Fruit fly (Drosophila melanogaster) whole organism, embryonic: ENCODE results near the gene COX7B.

Experiments
- CG10209 ChIP-seq: fragments of 200-800 bp; sonication (Bioruptor generic); optimal IDR thresholded peaks from 3 replicates; lab custom pipeline; 2017; ENCODE audit warnings: missing biosample characterization, mild to moderate bottlenecking, missing genetic modification characterization, missing genetic modification reagents
- CG14014 ChIP-seq: fragments of 200-800 bp; sonication (Bioruptor generic); IDR thresholded peaks from 2 replicates; pipeline ENCODE4 v1.3.6; 2022; ENCODE audit warnings: missing biosample characterization, missing genetic modification characterization
- CG15269 ChIP-seq: fragments of 200-800 bp; sonication (Bioruptor generic); optimal IDR thresholded peaks from 2 replicates; lab custom pipeline; 2018; ENCODE audit warnings: missing biosample characterization, mild to moderate bottlenecking, missing genetic modification characterization, moderate library complexity
- CG15479 ChIP-seq: fragments of 200-800 bp; sonication (Bioruptor generic); optimal IDR thresholded peaks from 3 replicates; lab custom pipeline; 2019; ENCODE audit warnings: missing biosample characterization, mild to moderate bottlenecking, missing genetic modification characterization, moderate library complexity
- CG15696 ChIP-seq: fragments of 200-800 bp; sonication (Bioruptor generic); optimal IDR thresholded peaks from 2 replicates; lab custom pipeline; 2019; ENCODE audit warnings: missing biosample characterization, mild to moderate bottlenecking, missing genetic modification characterization, moderate library complexity
- CG1603 ChIP-seq: fragments of 200-800 bp; sonication (Bioruptor generic); optimal IDR thresholded peaks from 2 replicates; lab custom pipeline; 2019; ENCODE audit warnings: missing biosample characterization, mild to moderate bottlenecking, missing genetic modification characterization, moderate library complexity
- CG2678 ChIP-seq: fragments of 200-800 bp; sonication (Bioruptor generic); optimal IDR thresholded peaks from 3 replicates; lab custom pipeline; 2019; ENCODE audit warnings: missing biosample characterization, mild to moderate bottlenecking, missing genetic modification characterization, moderate library complexity
- CG3065 ChIP-seq: fragments of 200-800 bp; sonication (Bioruptor generic); optimal IDR thresholded peaks from 2 replicates; lab custom pipeline; 2016; ENCODE audit warnings: missing biosample characterization, missing genetic modification characterization
- CG32532 ChIP-seq: fragments of 200-800 bp; sonication (Bioruptor generic); IDR thresholded peaks from 2 replicates; pipeline ENCODE4 v1.3.6; 2022; ENCODE audit warnings: missing biosample characterization, missing genetic modification characterization
- CG3281 ChIP-seq: fragments of 200-800 bp; sonication (Bioruptor generic); optimal IDR thresholded peaks from 3 replicates; lab custom pipeline; 2017; ENCODE audit warnings: missing biosample characterization, mild to moderate bottlenecking, missing genetic modification characterization
- CG6689 ChIP-seq: fragments of 200-800 bp; sonication (Bioruptor generic); IDR thresholded peaks from 2 replicates; pipeline ENCODE4 v1.3.6; 2022; ENCODE audit warnings: missing biosample characterization, missing genetic modification characterization
- CG6813 ChIP-seq: fragments of 200-800 bp; sonication (Bioruptor generic); optimal IDR thresholded peaks from 2 replicates; lab custom pipeline; 2017; ENCODE audit warnings: missing biosample characterization, missing genetic modification characterization, mild to moderate bottlenecking, moderate library complexity, missing genetic modification reagents
- CG7271 ChIP-seq: fragments of 200-800 bp; sonication (Bioruptor generic); optimal IDR thresholded peaks from 2 replicates; lab custom pipeline; 2018; ENCODE audit warnings: missing biosample characterization, mild to moderate bottlenecking, missing genetic modification characterization, moderate library complexity
- CG8290 ChIP-seq, 3 experiments: fragments of 200-800 bp; sonication (Bioruptor generic); optimal IDR thresholded peaks; 2 replicates each; lab custom pipeline; 2016 to 2019; ENCODE audit warnings: missing biosample characterization in 3 of 3, missing genetic modification characterization in 3 of 3, mild to moderate bottlenecking in 2 of 3, moderate library complexity in 1 of 3
- CG9609 ChIP-seq: fragments of 200-800 bp; sonication (Bioruptor generic); optimal IDR thresholded peaks from 3 replicates; lab custom pipeline; 2016; ENCODE audit warnings: missing biosample characterization, missing genetic modification characterization
- CG9727 ChIP-seq: fragments of 200-800 bp; sonication (Bioruptor generic); optimal IDR thresholded peaks from 3 replicates; lab custom pipeline; 2017; ENCODE audit warnings: missing biosample characterization, mild to moderate bottlenecking, missing genetic modification characterization
- CG9932 ChIP-seq: fragments of 200-800 bp; sonication (Bioruptor generic); IDR thresholded peaks from 2 replicates; pipeline ENCODE4 v1.3.6; 2022; ENCODE audit warnings: missing biosample characterization, missing genetic modification characterization
- Dbx ChIP-seq: fragments of 200-800 bp; sonication (Bioruptor generic); IDR thresholded peaks from 3 replicates; pipeline ENCODE4 v1.3.6; 2022; ENCODE audit warnings: missing biosample characterization, missing genetic modification characterization
- Drgx ChIP-seq: fragments of 200-800 bp; sonication (Bioruptor generic); IDR thresholded peaks from 2 replicates; pipeline ENCODE4 v1.3.6; 2022; ENCODE audit warnings: missing biosample characterization, missing genetic modification characterization
- Hmr ChIP-seq: fragments of 200-800 bp; sonication (Bioruptor generic); optimal IDR thresholded peaks from 3 replicates; lab custom pipeline; 2017; ENCODE audit warnings: mild to moderate bottlenecking, missing biosample characterization, missing genetic modification reagents, missing genetic modification characterization
- Med ChIP-seq: fragments of 200-800 bp; sonication (Bioruptor generic); peaks from one replicate; lab custom pipeline; 2016; ENCODE audit warnings: missing biosample characterization, missing genetic modification characterization, mild to moderate bottlenecking, inconsistent platforms, moderate library complexity
- NfI ChIP-seq: fragments of 200-800 bp; sonication (Bioruptor generic); optimal IDR thresholded peaks from 3 replicates; lab custom pipeline; 2018; ENCODE audit warnings: missing biosample characterization, mild to moderate bottlenecking, missing genetic modification characterization, moderate library complexity
- Opbp ChIP-seq: fragments of 200-800 bp; sonication (Bioruptor generic); IDR thresholded peaks from 3 replicates; pipeline ENCODE4 v1.3.6; 2022; ENCODE audit warnings: missing biosample characterization, missing genetic modification characterization; ENCODE audit not compliant: partially characterized antibody
- PHDP ChIP-seq: fragments of 200-800 bp; sonication (Bioruptor generic); optimal IDR thresholded peaks from 3 replicates; lab custom pipeline; 2018; ENCODE audit warnings: missing biosample characterization, mild to moderate bottlenecking, missing genetic modification characterization, moderate library complexity
- Pdp1 ChIP-seq, 2 experiments: fragments of 200-800 bp; sonication (Bioruptor generic); optimal IDR thresholded peaks; 3 replicates each; lab custom pipeline; 2016; ENCODE audit warnings: missing biosample characterization in 2 of 2, missing genetic modification characterization in 2 of 2, mild to moderate bottlenecking in 1 of 2, moderate library complexity in 1 of 2
- ac ChIP-seq: fragments of 200-800 bp; sonication (Bioruptor generic); optimal IDR thresholded peaks from 3 replicates; lab custom pipeline; 2017; ENCODE audit warnings: missing biosample characterization, mild to moderate bottlenecking, missing genetic modification characterization
- al ChIP-seq: fragments of 200-800 bp; sonication (Bioruptor generic); IDR thresholded peaks from 2 replicates; pipeline ENCODE4 v1.3.6; 2022; ENCODE audit warnings: missing biosample characterization, missing genetic modification characterization
- ato ChIP-seq: fragments of 200-800 bp; sonication (Bioruptor generic); IDR thresholded peaks from 2 replicates; pipeline ENCODE4 v1.3.6; 2022; ENCODE audit warnings: missing biosample characterization, missing genetic modification characterization; ENCODE audit not compliant: partially characterized antibody
- chif ChIP-seq, 2 experiments: fragments of 200-800 bp; sonication (Bioruptor generic); optimal IDR thresholded peaks; 3 replicates each; lab custom pipeline; 2016; ENCODE audit warnings: missing biosample characterization in 2 of 2, missing genetic modification characterization in 2 of 2
- fd102C ChIP-seq: fragments of 200-800 bp; sonication (Bioruptor generic); optimal IDR thresholded peaks from 2 replicates; lab custom pipeline; 2018; ENCODE audit warnings: missing biosample characterization, mild to moderate bottlenecking, missing genetic modification characterization, moderate library complexity
- fu2 ChIP-seq: fragments of 200-800 bp; sonication (Bioruptor generic); optimal IDR thresholded peaks from 2 replicates; lab custom pipeline; 2016; ENCODE audit warnings: missing biosample characterization, missing genetic modification characterization
- gem ChIP-seq: fragments of 200-800 bp; sonication (Bioruptor generic); optimal IDR thresholded peaks from 2 replicates; lab custom pipeline; 2019; ENCODE audit warnings: missing biosample characterization, mild to moderate bottlenecking, missing genetic modification characterization, moderate library complexity
- lab ChIP-seq: fragments of 200-800 bp; sonication (Bioruptor generic); optimal IDR thresholded peaks from 3 replicates; lab custom pipeline; 2017; ENCODE audit warnings: missing biosample characterization, missing genetic modification characterization, mild to moderate bottlenecking, moderate library complexity, missing genetic modification reagents
- onecut ChIP-seq: fragments of 200-800 bp; sonication (Bioruptor generic); IDR thresholded peaks from 2 replicates; pipeline ENCODE4 v1.3.6; 2022; ENCODE audit warnings: missing biosample characterization, missing genetic modification characterization
- org-1 ChIP-seq: fragments of 200-800 bp; sonication (Bioruptor generic); optimal IDR thresholded peaks from 2 replicates; lab custom pipeline; 2017; ENCODE audit warnings: missing biosample characterization, missing genetic modification characterization
- p53 ChIP-seq: fragments of 200-800 bp; sonication (Bioruptor generic); optimal IDR thresholded peaks from 2 replicates; lab custom pipeline; 2016; ENCODE audit warnings: missing biosample characterization, missing genetic modification characterization
- pho ChIP-seq: fragments of 200-800 bp; sonication (Bioruptor generic); optimal IDR thresholded peaks from 2 replicates; lab custom pipeline; 2016; ENCODE audit warnings: missing biosample characterization, missing genetic modification characterization
- sens ChIP-seq: fragments of 200-800 bp; sonication (Bioruptor generic); peaks from one replicate; lab custom pipeline; 2016; ENCODE audit warnings: missing biosample characterization, missing genetic modification characterization
- ssp ChIP-seq: fragments of 200-800 bp; sonication (Bioruptor generic); IDR thresholded peaks from 2 replicates; pipeline ENCODE4 v1.3.6; 2022; ENCODE audit warnings: missing biosample characterization, missing genetic modification characterization
- tll ChIP-seq, 2 experiments: fragments of 200-800 bp in 1 of 2; fragments of >200 bp in 1 of 2; sonication (Bioruptor generic) in 1 of 2; optimal IDR thresholded peaks; 2 replicates each; lab custom pipeline; 2017 to 2019; ENCODE audit warnings: missing biosample characterization in 2 of 2, missing genetic modification characterization in 2 of 2, mild to moderate bottlenecking in 1 of 2, moderate library complexity in 1 of 2
- zen ChIP-seq: fragments of 200-800 bp; sonication (Bioruptor generic); optimal IDR thresholded peaks from 3 replicates; lab custom pipeline; 2018; ENCODE audit warnings: missing biosample characterization, mild to moderate bottlenecking, missing genetic modification characterization, moderate library complexity

Gene COX7B

DNA sequence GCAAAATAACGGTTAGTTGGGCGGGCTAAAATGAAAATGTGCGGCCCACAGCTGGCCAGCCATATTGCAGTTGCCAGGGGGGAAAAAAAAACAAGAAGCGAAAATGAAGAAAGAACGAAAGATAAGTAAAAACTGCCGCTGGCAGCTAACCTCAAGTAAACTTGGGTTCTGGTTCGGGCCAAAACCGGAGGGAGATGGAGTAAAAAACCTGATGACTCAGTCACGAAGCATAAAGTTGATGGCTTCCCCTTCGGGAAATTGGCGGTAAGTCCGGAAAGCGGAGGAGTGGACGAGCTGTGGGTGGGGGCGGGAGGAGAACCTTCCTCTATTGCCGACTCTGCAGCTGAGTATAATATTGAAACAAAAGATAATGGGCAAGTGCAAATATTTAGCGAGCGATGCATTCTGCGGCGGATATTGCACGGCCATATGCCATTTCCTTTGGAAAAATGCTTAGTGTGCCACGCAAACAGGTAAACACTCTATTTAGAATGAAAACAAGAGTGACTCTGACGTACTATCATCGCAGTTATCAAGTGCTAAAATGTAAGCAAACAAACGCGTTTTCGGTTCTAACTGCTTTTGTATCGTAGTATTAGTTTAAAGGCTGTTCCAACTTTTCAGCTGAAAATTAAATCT is 6.1 kb upstream of the COX7B start:
- TF ChIP-seq Pdp1 (GFP tag; optimal IDR thresholded peaks at IDR 0.05; lab: Kevin White, UChicago), result peak in 1 of 2 experiments; percentile 6
- no peak for TF ChIP-seq CG3065
- TF ChIP-seq onecut, result 0 out of 2 replicates have a peak, but pooled peaks have one; percentile 22
- peak; percentile 9; the same call in 1 of the 2 replicates for TF ChIP-seq CG14014
- TF ChIP-seq CG1603, result peak; percentile 27
- TF ChIP-seq Med (GFP tag; lab: Kevin White, UChicago), result peak; percentile 66
- TF ChIP-seq fu2 (GFP tag; lab: Kevin White, UChicago), result no peak
- no peak for TF ChIP-seq p53
- TF ChIP-seq Hmr (GFP tag; lab: Kevin White, UChicago), result peak; percentile 9
- TF ChIP-seq PHDP (tag; lab: Kevin White, UChicago), result peak; percentile 7
- TF ChIP-seq sens (GFP tag; lab: Kevin White, UChicago), result peak; percentile 30
- TF ChIP-seq CG7271 (tag; lab: Kevin White, UChicago), result peak; percentile 56
- peak; percentile 9 for TF ChIP-seq CG2678 (tag; lab: Kevin White, UChicago)
- peak; percentile 66 for TF ChIP-seq CG15479 (GFP tag; lab: Kevin White, UChicago)
- TF ChIP-seq CG10209, result peak; percentile 18
- peak; percentile 41 for TF ChIP-seq CG6813 (GFP tag; lab: Kevin White, UChicago)
- TF ChIP-seq Dbx, result peak; percentile 15; the same call in 1 of the 3 replicates
- no peak for TF ChIP-seq pho
- TF ChIP-seq fd102C (GFP tag; lab: Kevin White, UChicago), result peak; percentile 43
- 0 out of 2 replicates have a peak, but pooled peaks have one; percentile 36 for TF ChIP-seq CG9932 (GFP tag; lab: Robert Waterston, UW)
- no peak for TF ChIP-seq CG15269
- peak; percentile 46 for TF ChIP-seq zen (tag; lab: Kevin White, UChicago)
- TF ChIP-seq ssp (GFP tag; lab: Robert Waterston, UW), result no peak
- TF ChIP-seq CG6689 (GFP tag; lab: Robert Waterston, UW), result no peak
- no peak for TF ChIP-seq CG32532 (GFP tag; lab: Robert Waterston, UW)
- no peak for TF ChIP-seq ato
- 0 out of 3 replicates have a peak, but pooled peaks have one; percentile 18 for TF ChIP-seq Opbp (GFP tag; lab: Robert Waterston, UW)
- TF ChIP-seq al, result no peak
- TF ChIP-seq NfI (GFP tag; lab: Kevin White, UChicago), result no peak
- TF ChIP-seq ac (GFP tag; lab: Kevin White, UChicago), result peak; percentile 58
- peak; percentile 40 for TF ChIP-seq CG15696 (tag; lab: Kevin White, UChicago)
- TF ChIP-seq org-1 (GFP tag; lab: Kevin White, UChicago), result peak; percentile 11
- TF ChIP-seq CG3281 (GFP tag; lab: Kevin White, UChicago), result no peak
- TF ChIP-seq lab (GFP tag; lab: Kevin White, UChicago), result peak; percentile 1
- peak; percentile 40 for TF ChIP-seq gem
- TF ChIP-seq CG8290 (GFP tag; optimal IDR thresholded peaks at IDR 0.05; lab: Kevin White, UChicago), result no peak
- TF ChIP-seq CG8290 (tag; optimal IDR thresholded peaks at IDR 0.05; lab: Kevin White, UChicago), result peak in 1 of 2 experiments; percentile 41
- peak in 1 of 2 experiments; percentile 61 for TF ChIP-seq tll (GFP tag; optimal IDR thresholded peaks at IDR 0.05; lab: Kevin White, UChicago)
- 0 out of 2 replicates have a peak, but pooled peaks have one; percentile 32 for TF ChIP-seq Drgx
- TF ChIP-seq chif (GFP tag; optimal IDR thresholded peaks at IDR 0.05; lab: Kevin White, UChicago), result no peak
- no peak for TF ChIP-seq CG9609 (GFP tag; lab: Kevin White, UChicago)
- peak; percentile 13 for TF ChIP-seq CG9727
